Worm (Caenorhabditis elegans) whole organism, L1 larva: ENCODE data around the gene gipc-2.

Experiments used
- elt-3 ChIP-seq, 6 experiments: fragments of 150-350 bp in 1 of 6; sonication (generic microtip); optimal IDR thresholded peaks; 2 replicates each; lab custom pipeline; 2017 to 2018; ENCODE audit warnings: missing biosample characterization in 6 of 6, missing genetic modification characterization in 6 of 6, inconsistent platforms in 1 of 6
- grh-1 ChIP-seq: fragments of 200-800 bp; sonication (Bioruptor generic); IDR thresholded peaks from 2 replicates; pipeline ENCODE4 v1.3.6; 2022; ENCODE audit warnings: missing genetic modification reagents, missing genetic modification characterization, missing compliant biosample characterization
- lsy-2 ChIP-seq, 2 experiments: fragments of 150-350 bp; optimal IDR thresholded peaks; 2 replicates each; lab custom pipeline; 2014; ENCODE audit warnings: missing biosample characterization in 2 of 2, missing genetic modification characterization in 2 of 2
- vab-15 ChIP-seq: sonication (generic microtip); optimal IDR thresholded peaks from 2 replicates; lab custom pipeline; 2017; ENCODE audit warnings: missing genotype, mild to moderate bottlenecking, missing genetic modification characterization, missing compliant biosample characterization

- TF ChIP-seq vab-15 (tag; lab: Kevin White, UChicago) (no peak), elt-3 (tag; optimal IDR thresholded peaks at IDR 0.05; lab: Kevin White, UChicago) (no peak), grh-1 (GFP tag; lab: Robert Waterston, UW) (no peak), lsy-2 (tag; optimal IDR thresholded peaks at IDR 0.05; lab: Kevin White, UChicago) (no peak)
Measured at ce11 chrIV:9989416-9989815, 38.0 kb downstream of the gipc-2 start.
